Fruit fly (Drosophila melanogaster) whole organism, adult: ENCODE data around the gene CG14151.
A peak's percentile ranks its signal among the peaks of the same experiment; 100 is the strongest.

ENCODE experiments used
- CG11617 ChIP-seq: fragments of 200-800 bp; sonication (Bioruptor generic); optimal IDR thresholded peaks from 2 replicates; lab custom pipeline; 2017; ENCODE audit warnings: mild to moderate bottlenecking, missing biosample characterization, missing genetic modification reagents, missing genetic modification characterization
- CG12768 ChIP-seq: fragments of 200-800 bp; sonication (Bioruptor generic); optimal IDR thresholded peaks from 2 replicates; lab custom pipeline; 2017; ENCODE audit warnings: missing biosample characterization, missing genetic modification characterization, mild to moderate bottlenecking, moderate library complexity, missing genetic modification reagents
- CG14711 ChIP-seq: fragments of 200-800 bp; sonication (Bioruptor generic); optimal IDR thresholded peaks from 2 replicates; lab custom pipeline; 2018; ENCODE audit warnings: missing biosample characterization, mild to moderate bottlenecking, missing genetic modification characterization, moderate library complexity
- CG1620 ChIP-seq: fragments of 200-800 bp; sonication (Bioruptor generic); optimal IDR thresholded peaks from 2 replicates; lab custom pipeline; 2016; ENCODE audit warnings: missing biosample characterization, missing genetic modification characterization
- CG33017 ChIP-seq: fragments of 200-800 bp; sonication (Bioruptor generic); optimal IDR thresholded peaks from 2 replicates; lab custom pipeline; 2018; ENCODE audit warnings: missing biosample characterization, mild to moderate bottlenecking, missing genetic modification characterization, moderate library complexity
- CG7045 ChIP-seq: fragments of 200-800 bp; sonication (Bioruptor generic); optimal IDR thresholded peaks from 2 replicates; lab custom pipeline; 2017; ENCODE audit warnings: missing biosample characterization, mild to moderate bottlenecking, missing genetic modification characterization
- CG7101 ChIP-seq: fragments of 200-800 bp; sonication (Bioruptor generic); optimal IDR thresholded peaks from 2 replicates; lab custom pipeline; 2018; ENCODE audit warnings: missing biosample characterization, mild to moderate bottlenecking, missing genetic modification characterization, moderate library complexity
- Clk ChIP-seq: fragments of 200-800 bp; sonication (Bioruptor generic); optimal IDR thresholded peaks from 2 replicates; lab custom pipeline; 2017; ENCODE audit warnings: missing biosample characterization, missing genetic modification characterization
- Crg-1 ChIP-seq: fragments of 200-800 bp; sonication (Bioruptor generic); optimal IDR thresholded peaks from 2 replicates; lab custom pipeline; 2016; ENCODE audit warnings: missing biosample characterization, missing genetic modification characterization
- Mnt ChIP-seq: fragments of 200-800 bp; sonication (Bioruptor generic); optimal IDR thresholded peaks from 2 replicates; lab custom pipeline; 2016; ENCODE audit warnings: missing biosample characterization, mild to moderate bottlenecking, missing genetic modification characterization
- bab1 ChIP-seq: fragments of 200-800 bp; sonication (Bioruptor generic); optimal IDR thresholded peaks from 3 replicates; lab custom pipeline; 2019; ENCODE audit warnings: missing biosample characterization, mild to moderate bottlenecking, missing genetic modification characterization, moderate library complexity
- cic ChIP-seq: fragments of 200-800 bp; sonication (Bioruptor generic); optimal IDR thresholded peaks from 2 replicates; lab custom pipeline; 2017; ENCODE audit warnings: missing biosample characterization, mild to moderate bottlenecking, missing genetic modification characterization, moderate library complexity
- cnc ChIP-seq, 2 experiments: fragments of >200 bp; optimal IDR thresholded peaks; 2 replicates each; lab custom pipeline; 2017
- kay ChIP-seq: fragments of 200-800 bp; sonication (Bioruptor generic); peaks from one replicate; lab custom pipeline; 2016; ENCODE audit warnings: missing biosample characterization, missing genetic modification characterization, borderline replicate concordance
- ovo ChIP-seq: fragments of 200-800 bp; sonication (Bioruptor generic); optimal IDR thresholded peaks from 2 replicates; lab custom pipeline; 2016; ENCODE audit warnings: missing biosample characterization, missing genetic modification characterization
- pad ChIP-seq: fragments of 200-800 bp; sonication (Bioruptor generic); optimal IDR thresholded peaks from 3 replicates; lab custom pipeline; 2017; ENCODE audit warnings: missing biosample characterization, missing genetic modification characterization, mild to moderate bottlenecking, moderate library complexity, missing genetic modification reagents
- tj ChIP-seq: fragments of 200-800 bp; sonication (Bioruptor generic); optimal IDR thresholded peaks from 3 replicates; lab custom pipeline; 2017; ENCODE audit warnings: missing biosample characterization, mild to moderate bottlenecking, missing genetic modification characterization, moderate library complexity
- toe ChIP-seq: fragments of 200-800 bp; sonication (Bioruptor generic); optimal IDR thresholded peaks from 2 replicates; lab custom pipeline; 2016; ENCODE audit warnings: missing biosample characterization, missing genetic modification characterization

CG14151 gene

dm6 chr3L:10628384-10628783 is at the start of gene CG14151:
TSS of gene CG14151 (minus strand) at chr3L:10628484.
- TF ChIP-seq Crg-1 (GFP tag; lab: Kevin White, UChicago) (no peak), CG33017 (no peak), cnc (optimal IDR thresholded peaks at IDR 0.05; lab: Kevin White, UChicago) (no peak), CG7101 (tag; lab: Kevin White, UChicago) (no peak)

DNA sequence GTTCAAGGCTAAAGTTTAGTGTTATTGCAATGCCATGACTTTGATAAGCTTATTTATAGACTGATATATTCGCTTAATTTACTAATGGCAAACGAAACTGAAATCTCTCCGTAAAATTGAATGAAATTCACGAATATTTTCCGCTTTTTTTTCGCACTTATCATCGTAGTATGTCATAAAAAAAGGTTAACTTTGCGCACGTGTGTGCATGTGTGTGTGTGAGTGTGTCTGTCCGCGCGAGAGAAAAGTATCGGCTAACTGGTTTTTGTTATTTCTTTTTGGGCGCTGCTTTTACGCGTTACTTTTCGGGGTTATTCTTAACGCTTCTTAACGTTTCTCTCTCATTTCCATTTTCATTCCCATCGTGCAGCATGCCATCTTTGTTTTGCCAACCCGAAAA is 49.5 kb upstream of the CG14151 start:
- no peak for TF ChIP-seq Clk (GFP tag; lab: Kevin White, UChicago)
- TF ChIP-seq Mnt (GFP tag; lab: Kevin White, UChicago) = no peak
- TF ChIP-seq kay (GFP tag; lab: Kevin White, UChicago) = peak; percentile 20
- TF ChIP-seq CG1620 (GFP tag; lab: Kevin White, UChicago) = no peak
- no peak for TF ChIP-seq bab1 (GFP tag; lab: Kevin White, UChicago)

DNA sequence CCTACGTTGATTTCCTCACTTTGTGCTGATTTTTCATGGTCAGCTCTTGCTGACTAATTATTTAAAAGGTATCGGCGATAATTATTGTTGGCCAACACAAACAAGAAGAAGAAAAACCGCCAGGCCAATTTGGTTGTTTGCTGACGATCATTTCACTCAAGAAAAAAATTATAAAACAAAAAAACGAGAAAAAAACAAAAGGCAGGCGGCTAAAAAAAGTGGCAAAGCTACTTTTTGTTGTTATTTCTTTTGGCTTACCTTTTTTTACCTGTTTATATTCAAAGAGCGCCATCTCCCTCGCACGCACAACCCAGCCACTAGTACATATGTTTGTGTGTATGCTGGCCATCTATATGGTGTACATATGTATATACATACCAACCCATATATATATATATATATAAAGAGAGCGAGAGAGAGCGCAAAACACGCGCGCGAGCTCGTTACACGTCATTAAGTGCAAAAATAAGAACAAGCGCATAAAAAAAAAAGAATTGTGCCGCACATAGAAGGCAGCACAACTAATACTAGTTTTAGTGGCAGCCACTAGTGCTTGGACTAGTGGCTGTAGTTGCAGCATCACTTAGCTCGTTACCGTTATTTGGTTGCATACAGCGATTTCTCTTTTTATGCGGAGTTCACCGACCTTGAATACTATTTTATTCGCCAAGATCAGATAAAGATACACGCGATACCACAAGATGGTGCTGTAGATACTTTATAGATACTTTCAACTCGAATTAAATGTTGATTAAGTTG is 47.5 kb upstream of the CG14151 start:
- TF ChIP-seq CG12768 (GFP tag; lab: Kevin White, UChicago) (no peak), cnc (optimal IDR thresholded peaks at IDR 0.05; lab: Kevin White, UChicago) (no peak), tj (peak; percentile 98), kay (GFP tag; lab: Kevin White, UChicago) (peak; percentile 67), CG7101 (tag; lab: Kevin White, UChicago) (no peak), CG11617 (GFP tag; lab: Kevin White, UChicago) (peak; percentile 5)

DNA sequence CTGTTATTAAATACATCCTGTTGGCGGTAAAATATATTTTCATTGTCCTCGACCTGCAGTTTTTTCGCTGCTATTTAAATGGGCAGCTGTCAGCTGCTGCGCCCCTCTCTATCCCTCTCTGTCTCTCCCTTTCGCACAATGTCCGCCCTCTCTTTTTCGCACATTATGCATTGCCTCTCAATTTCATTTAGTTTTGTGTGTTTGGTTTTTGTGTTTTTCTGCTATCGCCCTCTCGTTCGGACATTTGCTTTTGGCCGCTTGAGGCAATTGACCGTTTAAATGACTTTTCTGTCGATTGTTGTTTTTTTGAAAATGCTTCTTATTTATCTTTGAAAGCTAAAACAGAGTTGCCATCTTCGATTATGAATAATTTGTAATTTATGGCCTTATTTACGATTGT is 46.7 kb upstream of the CG14151 start:
- TF ChIP-seq ovo (GFP tag; lab: Kevin White, UChicago) = no peak
- no peak for TF ChIP-seq cnc (optimal IDR thresholded peaks at IDR 0.05; lab: Kevin White, UChicago)
- no peak for TF ChIP-seq CG12768 (GFP tag; lab: Kevin White, UChicago)
- TF ChIP-seq tj = no peak
- TF ChIP-seq CG14711 (tag; lab: Kevin White, UChicago) = peak; percentile 6

- TF ChIP-seq tj (no peak), CG7045 (no peak), CG33017 (no peak), Crg-1 (GFP tag; lab: Kevin White, UChicago) (no peak), Mnt (GFP tag; lab: Kevin White, UChicago) (no peak), CG1620 (GFP tag; lab: Kevin White, UChicago) (no peak), kay (GFP tag; lab: Kevin White, UChicago) (no peak), toe (no peak), cnc (optimal IDR thresholded peaks at IDR 0.05; lab: Kevin White, UChicago) (no peak), cic (GFP tag; lab: Kevin White, UChicago) (no peak), CG14711 (tag; lab: Kevin White, UChicago) (no peak), CG7101 (tag; lab: Kevin White, UChicago) (no peak), pad (GFP tag; lab: Kevin White, UChicago) (no peak), CG11617 (GFP tag; lab: Kevin White, UChicago) (no peak), ovo (GFP tag; lab: Kevin White, UChicago) (no peak)
These were observed 45.9 kb upstream of the CG14151 start for dm6 chr3L:10674145-10674547.

DNA sequence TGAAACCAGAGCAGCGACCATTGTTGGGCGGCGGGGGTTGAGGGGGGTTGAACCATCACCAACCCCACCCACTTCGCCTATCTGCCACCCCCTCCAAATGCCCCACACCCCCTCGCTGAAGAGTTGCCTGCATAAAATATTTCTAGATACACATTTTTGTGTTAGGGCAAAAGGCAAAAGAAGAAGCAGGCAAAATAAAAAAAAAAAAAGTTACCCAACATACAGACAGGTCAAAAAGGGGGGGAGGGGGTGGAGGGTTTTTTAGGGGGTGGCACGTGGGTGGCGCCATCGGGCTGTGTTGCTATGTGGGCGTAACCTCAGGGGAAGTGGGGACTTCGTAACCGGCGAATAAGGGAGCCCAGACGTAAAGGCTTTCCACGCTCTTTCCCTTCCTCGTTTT is 44.3 kb upstream of the CG14151 start:
- TF ChIP-seq cnc (optimal IDR thresholded peaks at IDR 0.05; lab: Kevin White, UChicago) = no peak
- no peak for TF ChIP-seq cic (GFP tag; lab: Kevin White, UChicago)
- TF ChIP-seq pad (GFP tag; lab: Kevin White, UChicago) = no peak
- TF ChIP-seq ovo (GFP tag; lab: Kevin White, UChicago) = no peak
- TF ChIP-seq Crg-1 (GFP tag; lab: Kevin White, UChicago) = no peak
- TF ChIP-seq CG11617 (GFP tag; lab: Kevin White, UChicago) = no peak
- TF ChIP-seq toe = no peak
- no peak for TF ChIP-seq CG12768 (GFP tag; lab: Kevin White, UChicago)
- TF ChIP-seq CG7101 (tag; lab: Kevin White, UChicago) = no peak
- no peak for TF ChIP-seq Mnt (GFP tag; lab: Kevin White, UChicago)

- TF ChIP-seq CG1620 (GFP tag; lab: Kevin White, UChicago) (no peak), kay (GFP tag; lab: Kevin White, UChicago) (peak; percentile 90)
These were observed 41.5 kb upstream of the CG14151 start for dm6 chr3L:10669592-10670400.
